Fruit fly (Drosophila melanogaster): ENCODE measurements around the gene Fit1.

Fit1 gene

DNA sequence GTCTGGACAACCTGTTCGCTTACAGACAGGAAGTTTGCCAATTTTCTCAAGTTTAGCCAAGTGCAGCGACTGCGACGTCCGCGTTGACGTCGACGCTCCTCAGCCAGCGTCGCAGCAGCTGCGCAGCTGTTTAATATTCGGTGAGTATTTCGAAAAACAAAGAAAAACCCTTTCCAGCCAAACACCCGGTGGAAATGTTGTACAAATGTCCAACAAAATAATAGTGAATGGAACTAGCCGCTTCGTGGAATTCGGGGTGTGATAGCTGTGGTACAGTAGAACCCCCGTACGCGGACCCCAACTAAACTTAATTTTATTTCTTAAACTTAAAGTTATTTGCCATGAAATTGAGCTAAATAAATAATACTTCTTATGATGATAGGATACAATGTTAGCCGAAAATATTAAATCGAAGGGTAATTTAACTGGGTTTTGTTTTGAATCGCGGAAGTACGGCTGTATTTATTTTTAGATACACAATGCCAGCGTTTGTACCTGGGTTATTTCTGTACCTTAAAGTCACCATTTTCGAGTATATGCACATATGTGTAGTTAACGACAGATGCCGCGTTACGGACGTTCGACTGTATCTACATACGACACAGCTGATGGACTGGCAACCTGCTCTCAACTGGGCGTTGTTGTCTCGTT, 5.6 kb downstream of the Fit1 start (continued):
- TF ChIP-seq CG13894 (tag; optimal IDR thresholded peaks at IDR 0.05): peak; percentile 6
- peak; percentile 18 for TF ChIP-seq kah (GFP tag; optimal IDR thresholded peaks at IDR 0.05)
- peak; percentile 24 for TF ChIP-seq CG3995 (GFP tag; optimal IDR thresholded peaks at IDR 0.05)
- no peak for TF ChIP-seq eve (GFP tag; optimal IDR thresholded peaks at IDR 0.05)
- peak; percentile 71 for TF ChIP-seq mam (GFP tag; optimal IDR thresholded peaks at IDR 0.05)
- 0 out of 2 replicates have a peak, but pooled peaks have one; percentile 3 for TF ChIP-seq dimm (GFP tag; IDR thresholded peaks at IDR 0.05)
- TF ChIP-seq CG33213 (GFP tag; optimal IDR thresholded peaks at IDR 0.05): peak; percentile 63
- TF ChIP-seq HLH3B (GFP tag; IDR thresholded peaks at IDR 0.05): peak; percentile 21; the same call in 1 of the 2 replicates
- TF ChIP-seq Pdp1 (GFP tag; optimal IDR thresholded peaks at IDR 0.05): peak; percentile 53 to 80
- peak; percentile 78 for TF ChIP-seq BtbVII (GFP tag; optimal IDR thresholded peaks at IDR 0.05)
- peak; percentile 67 for TF ChIP-seq CG9215 (GFP tag; IDR thresholded peaks at IDR 0.05)
- peak; percentile 62 for TF ChIP-seq pum (GFP tag; optimal IDR thresholded peaks at IDR 0.05)
- TF ChIP-seq odd (GFP tag; optimal IDR thresholded peaks at IDR 0.05): peak; percentile 74
- TF ChIP-seq CkIIα-i1 (GFP tag; IDR thresholded peaks at IDR 0.05): no peak
- TF ChIP-seq Dip2 (GFP tag; IDR thresholded peaks at IDR 0.05): no peak
- TF ChIP-seq CG10565 (GFP tag; optimal IDR thresholded peaks at IDR 0.05): peak; percentile 2
- peak; percentile 52 for TF ChIP-seq Dad (GFP tag; optimal IDR thresholded peaks at IDR 0.05)
- peak; percentile 62; the same call in 2 of the 3 replicates for TF ChIP-seq Dbx (GFP tag; IDR thresholded peaks at IDR 0.05)
- TF ChIP-seq CG4820 (GFP tag; optimal IDR thresholded peaks at IDR 0.05): peak; percentile 66
- TF ChIP-seq pita (GFP tag; optimal IDR thresholded peaks at IDR 0.05): no peak
- TF ChIP-seq CG7271 (tag; optimal IDR thresholded peaks at IDR 0.05): peak; percentile 7
- TF ChIP-seq CG15011 (GFP tag; optimal IDR thresholded peaks at IDR 0.05): peak; percentile 73
- TF ChIP-seq CG15073 (GFP tag; optimal IDR thresholded peaks at IDR 0.05): no peak
- peak; percentile 18 for TF ChIP-seq CG9876 (GFP tag; optimal IDR thresholded peaks at IDR 0.05)
- TF ChIP-seq cad (GFP tag; optimal IDR thresholded peaks at IDR 0.05): no peak
- no peak for TF ChIP-seq zf30C (GFP tag; optimal IDR thresholded peaks at IDR 0.05)
- TF ChIP-seq pros (GFP tag; optimal IDR thresholded peaks at IDR 0.05): no peak
- TF ChIP-seq hbn (GFP tag; IDR thresholded peaks at IDR 0.05; ENCODE audit: partially characterized antibody): no peak
- TF ChIP-seq CG1602 (GFP tag; optimal IDR thresholded peaks at IDR 0.05): peak; percentile 63
- TF ChIP-seq Asciz (GFP tag; optimal IDR thresholded peaks at IDR 0.05): peak; percentile 73
- TF ChIP-seq lmd (GFP tag; IDR thresholded peaks at IDR 0.05): peak; percentile 74
- TF ChIP-seq CG9727 (GFP tag; optimal IDR thresholded peaks at IDR 0.05): peak; percentile 80
- TF ChIP-seq prd (optimal IDR thresholded peaks at IDR 0.05): no peak
- peak; percentile 71 for TF ChIP-seq prd (GFP tag; IDR thresholded peaks at IDR 0.05)
- peak; percentile 54; the same call in 1 of the 2 replicates for TF ChIP-seq CG4404 (GFP tag; IDR thresholded peaks at IDR 0.05)
- peak; percentile 68; the same call in 1 of the 3 replicates for TF ChIP-seq CG11093 (GFP tag; IDR thresholded peaks at IDR 0.05)
- peak; percentile 7 for TF ChIP-seq Myb (GFP tag; optimal IDR thresholded peaks at IDR 0.05)
- TF ChIP-seq Doc2 (GFP tag; IDR thresholded peaks at IDR 0.05): no peak
- TF ChIP-seq CG7357 (GFP tag; IDR thresholded peaks at IDR 0.05): peak; percentile 46; the same call in 2 of the 3 replicates
- no peak for TF ChIP-seq z (GFP tag; IDR thresholded peaks at IDR 0.05)
- peak; percentile 77 for TF ChIP-seq bab2 (GFP tag; optimal IDR thresholded peaks at IDR 0.05)
- TF ChIP-seq CG11085 (GFP tag; IDR thresholded peaks at IDR 0.05): no peak
- peak; percentile 74 for TF ChIP-seq pb (GFP tag; optimal IDR thresholded peaks at IDR 0.05)
- TF ChIP-seq HLH54F (GFP tag; optimal IDR thresholded peaks at IDR 0.05): peak; percentile 45
- no peak for TF ChIP-seq en (GFP tag; optimal IDR thresholded peaks at IDR 0.05)
- 0 out of 2 replicates have a peak, but pooled peaks have one; percentile 36 for TF ChIP-seq ranshi (GFP tag; IDR thresholded peaks at IDR 0.05)
- peak in 1 of 3 experiments; percentile 80 for TF ChIP-seq lola (GFP tag; optimal IDR thresholded peaks at IDR 0.05)
- no peak for TF ChIP-seq gfzf (GFP tag; optimal IDR thresholded peaks at IDR 0.05)
- peak; percentile 33 for TF ChIP-seq ab (GFP tag; optimal IDR thresholded peaks at IDR 0.05)
- peak; percentile 42 for TF ChIP-seq CG18764 (GFP tag; optimal IDR thresholded peaks at IDR 0.05)
- TF ChIP-seq gsb-n (tag; optimal IDR thresholded peaks at IDR 0.05): peak; percentile 67
